Fruit fly (Drosophila melanogaster) whole organism: ENCODE measurements around the gene CG7201.

Experiments
- CG8478 ChIP-seq: fragments of >200 bp; optimal IDR thresholded peaks from 2 replicates; lab custom pipeline; 2018; ENCODE audit warnings: inconsistent platforms
- Dll ChIP-seq: fragments of >200 bp; optimal IDR thresholded peaks from 2 replicates; lab custom pipeline; 2017
- EcR ChIP-seq, 2 experiments: fragments of >200 bp; optimal IDR thresholded peaks; 2 replicates each; lab custom pipeline; 2017; ENCODE audit warnings: missing biosample characterization in 2 of 2, missing genetic modification characterization in 2 of 2, missing genetic modification reagents in 2 of 2
- pan ChIP-seq: fragments of >200 bp; optimal IDR thresholded peaks from 2 replicates; lab custom pipeline; 2017
- psq ChIP-seq: fragments of >200 bp; optimal IDR thresholded peaks from 2 replicates; lab custom pipeline; 2017
- usp ChIP-seq: fragments of >200 bp; optimal IDR thresholded peaks from 2 replicates; lab custom pipeline; 2017; ENCODE audit warnings: missing biosample characterization, missing genetic modification characterization, mixed read lengths

DNA sequence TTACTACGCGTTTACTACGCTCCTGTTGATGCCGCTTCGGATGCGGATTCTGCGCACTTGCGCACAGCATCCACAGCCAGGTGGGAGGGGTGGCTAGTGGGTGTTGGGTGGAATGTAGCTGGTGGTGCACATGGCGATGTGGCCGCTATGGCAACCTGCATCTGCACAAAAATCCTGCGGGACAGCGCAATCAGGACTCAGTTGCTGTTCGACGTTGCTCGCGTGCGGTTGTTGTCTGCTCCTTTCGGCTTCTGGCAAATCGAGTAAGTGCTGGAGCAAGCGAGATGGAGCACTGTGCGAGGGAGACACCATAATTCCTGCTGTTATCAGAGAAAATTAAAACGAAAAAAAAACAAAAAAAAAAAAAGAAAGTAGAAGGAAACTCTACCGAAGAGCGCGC lies 54.2 kb downstream of the CG7201 start:
- no peak for TF ChIP-seq usp (GFP tag; lab: Kevin White, UChicago)
- no peak for TF ChIP-seq CG8478
- TF ChIP-seq pan (lab: Kevin White, UChicago): no peak
- no peak for TF ChIP-seq EcR (GFP tag; optimal IDR thresholded peaks at IDR 0.05; lab: Kevin White, UChicago)
- no peak for TF ChIP-seq psq (lab: Kevin White, UChicago)
- TF ChIP-seq Dll (lab: Kevin White, UChicago): no peak
